Worm (Caenorhabditis elegans) whole organism, late embryonic: ENCODE measurements around the gene arcp-1.

Source experiments
- K02D7.2 ChIP-seq: sonication (generic microtip); optimal IDR thresholded peaks from 2 replicates; lab custom pipeline; 2017; ENCODE audit warnings: mild to moderate bottlenecking, missing genetic modification characterization, missing compliant biosample characterization
- ahr-1 ChIP-seq: sonication (generic microtip); optimal IDR thresholded peaks from 2 replicates; lab custom pipeline; 2016; ENCODE audit warnings: missing genetic modification characterization, missing compliant biosample characterization
- ceh-34 ChIP-seq: sonication (generic microtip); optimal IDR thresholded peaks from 2 replicates; lab custom pipeline; 2016; ENCODE audit warnings: mild to moderate bottlenecking, missing genetic modification characterization, missing compliant biosample characterization
- ceh-45 ChIP-seq: fragments of 200-800 bp; sonication (Bioruptor generic); IDR thresholded peaks from 2 replicates; pipeline ENCODE4 v1.3.6; 2022; ENCODE audit warnings: missing genetic modification reagents, missing genetic modification characterization, missing compliant biosample characterization
- gmeb-2 ChIP-seq: sonication (generic microtip); optimal IDR thresholded peaks from 2 replicates; lab custom pipeline; 2016; ENCODE audit warnings: missing genetic modification characterization, inconsistent platforms, missing compliant biosample characterization
- nfya-1 ChIP-seq: sonication (generic microtip); optimal IDR thresholded peaks from 2 replicates; lab custom pipeline; 2017; ENCODE audit warnings: missing genetic modification characterization, mild to moderate bottlenecking, missing compliant biosample characterization, antibody characterized with exemption, moderate library complexity
- pqm-1 ChIP-seq: sonication (generic microtip); optimal IDR thresholded peaks from 2 replicates; lab custom pipeline; 2016; ENCODE audit warnings: missing genetic modification characterization, missing compliant biosample characterization
- ref-2 ChIP-seq: sonication (generic microtip); optimal IDR thresholded peaks from 2 replicates; lab custom pipeline; 2016; ENCODE audit warnings: missing genetic modification characterization, missing compliant biosample characterization
- rnt-1 ChIP-seq: sonication (generic microtip); optimal IDR thresholded peaks from 2 replicates; lab custom pipeline; 2016; ENCODE audit warnings: missing genetic modification characterization, missing compliant biosample characterization

DNA sequence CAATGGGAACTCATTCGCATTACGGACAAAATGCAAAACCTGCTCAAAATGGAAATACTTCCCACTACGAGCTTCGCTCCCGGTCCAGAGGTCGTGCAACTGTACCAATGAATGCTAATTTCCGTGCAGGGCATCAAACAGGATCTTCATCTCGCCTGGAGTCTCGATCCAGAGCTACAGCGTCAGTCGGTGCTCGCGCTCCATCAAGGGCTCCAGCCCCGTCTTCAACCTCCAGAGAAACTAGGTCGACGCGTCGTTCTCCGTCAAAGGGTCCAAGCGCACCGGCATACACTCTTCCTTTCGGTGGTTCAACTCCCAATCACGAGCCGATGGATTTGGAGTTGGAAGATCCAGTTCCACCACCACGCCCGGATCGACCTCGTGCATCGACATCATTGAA is 21.5 kb downstream of the arcp-1 start:
- TF ChIP-seq gmeb-2 (tag; lab: Kevin White, UChicago) (no peak), rnt-1 (tag; lab: Kevin White, UChicago) (no peak), K02D7.2 (tag; lab: Kevin White, UChicago) (no peak), pqm-1 (tag; lab: Kevin White, UChicago) (no peak), ahr-1 (tag; lab: Kevin White, UChicago) (no peak), ref-2 (tag; lab: Kevin White, UChicago) (no peak), ceh-45 (GFP tag; lab: Robert Waterston, UW) (no peak), nfya-1 (tag; lab: Kevin White, UChicago) (no peak), ceh-34 (no peak)
